Worm (Caenorhabditis elegans): ENCODE measurements around the gene mrpl-2.

mrpl-2 gene

DNA sequence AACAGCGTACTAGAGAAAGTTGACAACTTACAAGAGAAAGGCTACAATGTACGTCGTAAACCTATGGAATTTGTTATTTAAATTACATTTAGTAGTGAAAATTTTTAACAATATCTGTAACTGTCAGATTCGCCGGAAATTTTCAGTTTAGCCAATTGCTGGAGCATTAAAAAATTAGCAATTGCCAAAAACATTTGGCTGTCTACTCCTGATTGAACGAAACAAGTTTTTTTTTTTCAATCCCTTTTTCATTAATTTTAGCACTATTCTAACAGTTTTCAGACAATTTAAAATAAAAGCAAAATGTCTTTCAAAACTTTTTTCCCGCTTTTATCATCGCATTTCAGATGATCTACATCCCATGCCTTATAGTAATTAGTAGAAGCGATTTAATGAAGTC, 16.1 kb upstream of the mrpl-2 start:
- TF ChIP-seq pbrm-1 (GFP tag; IDR thresholded peaks at IDR 0.05): no peak
- TF ChIP-seq ama-1 (optimal IDR thresholded peaks at IDR 0.05): no peak
- no peak for TF ChIP-seq ama-1 (GFP tag; optimal IDR thresholded peaks at IDR 0.05)
- no peak for TF ChIP-seq F57C9.4 (tag; optimal IDR thresholded peaks at IDR 0.05)
- no peak for TF ChIP-seq cebp-2 (GFP tag; IDR thresholded peaks at IDR 0.05)
- TF ChIP-seq lag-1 (GFP tag; IDR thresholded peaks at IDR 0.05): no peak
- TF ChIP-seq efl-1 (GFP tag; optimal IDR thresholded peaks at IDR 0.05): no peak
- TF ChIP-seq Y53F4B.3 (GFP tag; IDR thresholded peaks at IDR 0.05): no peak
- TF ChIP-seq Y67H2A.10 (GFP tag; conservative IDR thresholded peaks at IDR 0.05): no peak
- no peak for TF ChIP-seq bed-2 (GFP tag; IDR thresholded peaks at IDR 0.05)
- no peak for TF ChIP-seq mcd-1 (GFP tag; IDR thresholded peaks at IDR 0.05)
- TF ChIP-seq F52B5.7 (tag; optimal IDR thresholded peaks at IDR 0.05): no peak
- TF ChIP-seq T07F8.4 (tag; optimal IDR thresholded peaks at IDR 0.05): no peak
- no peak for TF ChIP-seq Y95B8A.8 (GFP tag; IDR thresholded peaks at IDR 0.05)
- TF ChIP-seq let-607 (tag; optimal IDR thresholded peaks at IDR 0.05): no peak
- TF ChIP-seq die-1 (tag; optimal IDR thresholded peaks at IDR 0.05): no peak
- TF ChIP-seq let-526 (GFP tag; IDR thresholded peaks at IDR 0.05): no peak
- TF ChIP-seq dpl-1 (GFP tag; optimal IDR thresholded peaks at IDR 0.05): no peak

DNA sequence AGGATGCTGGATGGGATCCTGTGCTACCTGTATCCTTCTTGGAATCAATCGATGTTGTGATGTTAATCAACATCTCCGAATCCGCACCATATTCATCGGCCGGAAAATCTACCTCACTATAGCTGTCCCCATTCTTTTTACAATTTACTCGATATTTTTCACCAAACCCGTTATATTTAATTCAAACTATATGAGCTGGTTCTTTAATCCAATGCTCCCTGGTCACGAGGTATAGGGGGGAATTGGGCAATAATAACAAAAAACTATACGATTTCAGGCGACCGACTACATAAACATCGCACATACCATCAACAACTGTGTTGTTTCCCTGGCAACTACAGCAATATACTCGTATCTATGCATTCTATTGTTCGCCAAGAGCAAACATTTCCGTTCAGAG, 15.5 kb upstream of the mrpl-2 start:
- TF ChIP-seq egl-44 (GFP tag; IDR thresholded peaks at IDR 0.05) (no peak), F39B2.1 (GFP tag; IDR thresholded peaks at IDR 0.05) (no peak), ama-1 (optimal IDR thresholded peaks at IDR 0.05) (no peak), ama-1 (GFP tag; optimal IDR thresholded peaks at IDR 0.05) (no peak), him-1 (tag; optimal IDR thresholded peaks at IDR 0.05) (no peak), dpl-1 (GFP tag; optimal IDR thresholded peaks at IDR 0.05) (no peak), athp-1 (tag; optimal IDR thresholded peaks at IDR 0.05) (no peak), F23B12.7 (tag; optimal IDR thresholded peaks at IDR 0.05; ENCODE audit: insufficient read depth) (no peak), aptf-3 (GFP tag; IDR thresholded peaks at IDR 0.05) (no peak), C17E4.6 (GFP tag; IDR thresholded peaks at IDR 0.05) (no peak), lin-40 (tag; optimal IDR thresholded peaks at IDR 0.05) (no peak), nhr-120 (GFP tag; IDR thresholded peaks at IDR 0.05) (no peak), pha-4 (tag; optimal IDR thresholded peaks at IDR 0.05) (no peak), F57C9.4 (tag; optimal IDR thresholded peaks at IDR 0.05) (no peak), nhr-179 (tag; optimal IDR thresholded peaks at IDR 0.05) (no peak), unc-130 (GFP tag; optimal IDR thresholded peaks at IDR 0.05) (no peak)

DNA sequence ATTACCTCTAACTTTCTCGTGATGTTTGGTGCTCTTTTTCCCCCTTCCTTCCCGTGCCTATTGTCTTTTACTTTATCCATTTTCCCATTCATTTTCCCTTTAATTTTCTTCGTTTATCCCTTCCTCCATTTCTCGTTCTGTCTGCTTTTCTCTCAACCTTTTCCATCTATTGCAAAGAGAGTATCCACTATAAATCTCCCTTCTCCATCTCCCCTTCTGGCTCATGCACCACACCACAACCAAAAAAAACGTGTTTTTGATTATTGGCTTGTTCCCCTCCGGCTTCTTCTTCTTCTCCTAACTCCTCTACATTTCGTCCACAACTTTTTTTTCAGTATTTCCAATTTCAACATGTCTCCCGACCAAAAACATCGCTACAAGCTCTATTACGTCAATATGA, 12.8 kb upstream of the mrpl-2 start, which contains the start of gene gst-40:
TSS of gene gst-40 (plus strand) at position 236 of the 400 bp plus-strand sequence.
- TF ChIP-seq lsl-1 (GFP tag; optimal IDR thresholded peaks at IDR 0.05) (no peak), B0336.3 (GFP tag; IDR thresholded peaks at IDR 0.05) (no peak), mxl-1 (tag; optimal IDR thresholded peaks at IDR 0.05) (no peak), F52B5.7 (tag; optimal IDR thresholded peaks at IDR 0.05) (no peak), madf-6 (GFP tag; IDR thresholded peaks at IDR 0.05) (no peak), let-607 (tag; optimal IDR thresholded peaks at IDR 0.05) (no peak)

DNA sequence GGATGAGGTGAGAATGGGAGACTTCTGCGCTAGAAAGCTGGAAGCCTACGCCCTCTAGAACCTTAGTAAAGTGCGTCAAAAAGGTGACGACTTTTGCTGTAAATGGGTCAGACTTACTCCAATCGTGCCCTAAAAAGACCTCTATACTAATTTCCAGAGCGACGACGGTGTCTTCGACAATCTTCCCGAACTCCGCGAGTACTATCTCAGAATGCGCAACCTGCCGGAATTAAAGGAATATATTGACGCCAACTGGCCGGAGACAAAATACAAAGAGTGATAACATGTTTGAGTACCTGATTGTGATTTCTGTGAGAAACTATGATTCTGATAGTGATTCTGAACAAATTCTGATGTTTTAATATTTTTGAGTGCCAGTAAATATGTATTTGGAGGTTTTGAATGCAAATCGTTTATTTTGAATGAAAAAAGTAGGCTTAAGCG, 11.0 kb upstream of the mrpl-2 start:
- TF ChIP-seq egrh-3 (GFP tag; IDR thresholded peaks at IDR 0.05) (no peak), ama-1 (optimal IDR thresholded peaks at IDR 0.05) (peak; percentile 87), ama-1 (GFP tag; optimal IDR thresholded peaks at IDR 0.05) (no peak), T26A5.8 (tag; optimal IDR thresholded peaks at IDR 0.05) (no peak), B0035.1 (tag; optimal IDR thresholded peaks at IDR 0.05) (peak; percentile 7)

Measured in whole organism, young adult.